Worm (Caenorhabditis elegans) whole organism, L2 larva: ENCODE results near the gene ndus-8.

ENCODE experiments used
- alr-1 ChIP-seq: fragments of 150-350 bp; optimal IDR thresholded peaks from 2 replicates; lab custom pipeline; 2014; ENCODE audit warnings: missing biosample characterization, missing genetic modification characterization
- ama-1 ChIP-seq: fragments of 150-350 bp; optimal IDR thresholded peaks from 2 replicates; lab custom pipeline; 2018; ENCODE audit warnings: inconsistent platforms
- elt-3 ChIP-seq: sonication (generic microtip); optimal IDR thresholded peaks from 2 replicates; lab custom pipeline; 2017; ENCODE audit warnings: missing biosample characterization, missing genetic modification characterization
- lsy-2 ChIP-seq, 2 experiments: fragments of 150-350 bp in 1 of 2; sonication (generic microtip) in 1 of 2; optimal IDR thresholded peaks; 2 replicates each; lab custom pipeline; 2014 to 2017; ENCODE audit warnings: missing biosample characterization in 2 of 2, missing genetic modification characterization in 2 of 2
- nhr-10 ChIP-seq: sonication (generic microtip); optimal IDR thresholded peaks from 2 replicates; lab custom pipeline; 2017; ENCODE audit warnings: missing biosample characterization, missing genetic modification characterization
- nhr-77 ChIP-seq: fragments of 150-350 bp; optimal IDR thresholded peaks from 2 replicates; lab custom pipeline; 2014; ENCODE audit warnings: missing biosample characterization, missing genetic modification characterization
- sma-3 ChIP-seq: sonication (generic microtip); optimal IDR thresholded peaks from 2 replicates; lab custom pipeline; 2016; ENCODE audit warnings: missing genetic modification reagents, missing genetic modification characterization, missing compliant biosample characterization
- unc-39 ChIP-seq: fragments of 150-350 bp; optimal IDR thresholded peaks from 2 replicates; lab custom pipeline; 2014; ENCODE audit warnings: missing biosample characterization, missing genetic modification characterization
- ztf-11 ChIP-seq: sonication (generic microtip); optimal IDR thresholded peaks from 2 replicates; lab custom pipeline; 2017; ENCODE audit warnings: missing biosample characterization, missing genetic modification characterization
- ztf-4 ChIP-seq: fragments of 150-350 bp; optimal IDR thresholded peaks from 2 replicates; lab custom pipeline; 2014; ENCODE audit warnings: missing biosample characterization, missing genetic modification characterization

- TF ChIP-seq elt-3 (tag; lab: Kevin White, UChicago): no peak
- no peak for TF ChIP-seq ztf-11 (tag; lab: Kevin White, UChicago)
- TF ChIP-seq unc-39 (tag; lab: Kevin White, UChicago): no peak
- peak in 1 of 2 experiments; percentile 37 for TF ChIP-seq lsy-2 (tag; optimal IDR thresholded peaks at IDR 0.05; lab: Kevin White, UChicago)
- TF ChIP-seq nhr-10: no peak
- no peak for TF ChIP-seq ztf-4 (tag; lab: Kevin White, UChicago)
- TF ChIP-seq nhr-77 (tag; lab: Kevin White, UChicago): no peak
- no peak for TF ChIP-seq ama-1 (lab: Kevin White, UChicago)
- peak; percentile 33 for TF ChIP-seq sma-3 (GFP tag; lab: Kevin White, UChicago)
- no peak for TF ChIP-seq alr-1 (tag; lab: Kevin White, UChicago)
Measured at ce11 chrIII:7201378-7202256, 32.4 kb downstream of the ndus-8 start, which contains the start of gene dpy-31.
